Worm (Caenorhabditis elegans) whole organism, young adult: ENCODE data around the gene F46G10.1.

Experiments used
- Y67H2A.10 ChIP-seq: fragments of 200-800 bp; sonication (Bioruptor generic); conservative IDR thresholded peaks from 2 replicates; pipeline ENCODE4 v1.3.6; 2022; ENCODE audit warnings: missing genetic modification reagents, missing genetic modification characterization, missing compliant biosample characterization
- attf-5 ChIP-seq: fragments of 200-800 bp; sonication (Bioruptor generic); optimal IDR thresholded peaks from 2 replicates; lab custom pipeline; 2018; ENCODE audit warnings: mild to moderate bottlenecking, missing genetic modification characterization, missing compliant biosample characterization
- egrh-3 ChIP-seq: fragments of 200-800 bp; sonication (Bioruptor generic); IDR thresholded peaks from 2 replicates; pipeline ENCODE4 v1.3.6; 2022; ENCODE audit warnings: missing genetic modification reagents, missing genetic modification characterization, missing compliant biosample characterization
- madf-3 ChIP-seq: fragments of 200-800 bp; sonication (Bioruptor generic); IDR thresholded peaks from 2 replicates; pipeline ENCODE4 v1.3.6; 2022; ENCODE audit warnings: missing genetic modification reagents, missing genetic modification characterization, missing compliant biosample characterization

DNA sequence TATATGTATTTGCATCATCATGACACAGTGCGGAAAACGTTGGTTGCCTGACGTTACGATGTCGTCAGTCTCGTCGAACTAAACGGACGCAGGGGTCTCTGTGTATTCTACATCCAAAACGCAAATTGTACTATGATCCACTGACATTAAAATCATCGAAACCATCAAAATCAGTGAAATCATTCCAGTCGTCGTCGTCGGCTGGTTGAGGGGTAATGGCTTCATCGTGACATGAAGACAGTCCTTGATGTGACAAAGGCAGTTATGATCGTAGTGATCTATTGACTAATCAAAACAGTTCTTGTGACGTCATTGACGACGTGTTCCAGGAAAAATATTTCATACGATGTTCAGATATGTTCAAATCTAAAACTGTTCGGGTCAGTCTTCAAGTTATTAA lies 46.1 kb upstream of the F46G10.1 start:
- TF ChIP-seq madf-3 (GFP tag; lab: Robert Waterston, UW) (no peak), Y67H2A.10 (GFP tag; lab: Robert Waterston, UW) (no peak), attf-5 (no peak), egrh-3 (GFP tag; lab: Robert Waterston, UW) (no peak)
